Worm (Caenorhabditis elegans) whole organism, early embryonic: Measurements from ENCODE around the gene tmem-24.

Source experiments
- B0310.2 ChIP-seq: sonication (generic microtip); optimal IDR thresholded peaks from 2 replicates; lab custom pipeline; 2016; ENCODE audit warnings: mild to moderate bottlenecking, missing genetic modification characterization, missing compliant biosample characterization
- ama-1 ChIP-seq: fragments of 150-350 bp; optimal IDR thresholded peaks from 2 replicates; lab custom pipeline; 2014
- ceh-36 ChIP-seq: sonication (generic microtip); optimal IDR thresholded peaks from 2 replicates; lab custom pipeline; 2016; ENCODE audit warnings: missing genetic modification characterization, inconsistent platforms, missing compliant biosample characterization
- flt-1 ChIP-seq: fragments of 200-800 bp; sonication (Bioruptor generic); IDR thresholded peaks from 2 replicates; pipeline ENCODE4 v1.3.6; 2022; ENCODE audit warnings: missing genetic modification characterization, missing compliant biosample characterization
- hmbx-1 ChIP-seq: sonication (generic microtip); optimal IDR thresholded peaks from 2 replicates; lab custom pipeline; 2016; ENCODE audit warnings: mild to moderate bottlenecking, missing genetic modification characterization, missing compliant biosample characterization
- tbx-11 ChIP-seq: fragments of 200-800 bp; sonication (Bioruptor generic); IDR thresholded peaks from 2 replicates; pipeline ENCODE4 v1.3.6; 2022; ENCODE audit warnings: missing genetic modification characterization, missing compliant biosample characterization
- tra-4 ChIP-seq: sonication (generic microtip); optimal IDR thresholded peaks from 2 replicates; lab custom pipeline; 2017; ENCODE audit warnings: missing genetic modification characterization, missing compliant biosample characterization

ce11 chrX:3599860-3600259, 44.8 kb downstream of the tmem-24 start:
- TF ChIP-seq flt-1 (GFP tag; lab: Robert Waterston, UW) (no peak), ama-1 (no peak), tbx-11 (no peak), B0310.2 (tag; lab: Kevin White, UChicago) (no peak), ceh-36 (tag; lab: Kevin White, UChicago) (no peak), tra-4 (no peak), hmbx-1 (tag; lab: Kevin White, UChicago) (no peak)
